Fruit fly (Drosophila melanogaster) whole organism, embryonic: ENCODE measurements around the gene CG11353.

Experiments used
- Abd-B ChIP-seq: fragments of 200-800 bp; sonication (Bioruptor generic); optimal IDR thresholded peaks from 2 replicates; lab custom pipeline; 2018; ENCODE audit warnings: missing biosample characterization, mild to moderate bottlenecking, missing genetic modification characterization, moderate library complexity
- Aef1 ChIP-seq: fragments of 200-800 bp; sonication (Bioruptor generic); IDR thresholded peaks from 3 replicates; pipeline ENCODE4 v1.3.6; 2022; ENCODE audit warnings: missing biosample characterization, missing genetic modification characterization
- BtbVII ChIP-seq: fragments of 200-800 bp; sonication (Bioruptor generic); optimal IDR thresholded peaks from 3 replicates; lab custom pipeline; 2017; ENCODE audit warnings: missing biosample characterization, mild to moderate bottlenecking, missing genetic modification characterization
- CG11504 ChIP-seq: fragments of 200-800 bp; sonication (Bioruptor generic); optimal IDR thresholded peaks from 3 replicates; lab custom pipeline; 2019; ENCODE audit warnings: missing biosample characterization, mild to moderate bottlenecking, missing genetic modification characterization, moderate library complexity
- CG11695 ChIP-seq: fragments of 200-800 bp; sonication (Bioruptor generic); IDR thresholded peaks from 3 replicates; pipeline ENCODE4 v1.3.6; 2022; ENCODE audit warnings: missing biosample characterization, missing genetic modification characterization
- CG11696 ChIP-seq: fragments of 200-800 bp; sonication (Bioruptor generic); IDR thresholded peaks from 2 replicates; pipeline ENCODE4 v1.3.6; 2022; ENCODE audit warnings: missing biosample characterization, missing genetic modification characterization
- CG12391 ChIP-seq: fragments of 200-800 bp; sonication (Bioruptor generic); optimal IDR thresholded peaks from 3 replicates; lab custom pipeline; 2018; ENCODE audit warnings: missing biosample characterization, mild to moderate bottlenecking, missing genetic modification characterization, moderate library complexity
- CG12769 ChIP-seq: fragments of 200-800 bp; sonication (Bioruptor generic); optimal IDR thresholded peaks from 2 replicates; lab custom pipeline; 2019; ENCODE audit warnings: missing biosample characterization, mild to moderate bottlenecking, missing genetic modification characterization, moderate library complexity
- CG17328 ChIP-seq: fragments of 200-800 bp; sonication (Bioruptor generic); IDR thresholded peaks from 2 replicates; pipeline ENCODE4 v1.3.6; 2022; ENCODE audit warnings: missing biosample characterization, missing genetic modification characterization
- CG17359 ChIP-seq: fragments of 200-800 bp; sonication (Bioruptor generic); optimal IDR thresholded peaks from 3 replicates; lab custom pipeline; 2018; ENCODE audit warnings: missing biosample characterization, mild to moderate bottlenecking, missing genetic modification characterization, moderate library complexity
- CG34376 ChIP-seq: fragments of 200-800 bp; sonication (Bioruptor generic); optimal IDR thresholded peaks from 2 replicates; lab custom pipeline; 2018; ENCODE audit warnings: missing biosample characterization, mild to moderate bottlenecking, missing genetic modification characterization
- CG3726 ChIP-seq: fragments of 200-800 bp; sonication (Bioruptor generic); IDR thresholded peaks from 3 replicates; pipeline ENCODE4, ENCODE4 v1.3.6; 2022; ENCODE audit warnings: missing biosample characterization, missing genetic modification characterization
- CG4360 ChIP-seq: fragments of 200-800 bp; sonication (Bioruptor generic); IDR thresholded peaks from 2 replicates; pipeline ENCODE4 v1.3.6; 2022; ENCODE audit warnings: missing biosample characterization, missing genetic modification characterization
- CG4820 ChIP-seq: fragments of 200-800 bp; sonication (Bioruptor generic); optimal IDR thresholded peaks from 3 replicates; lab custom pipeline; 2016; ENCODE audit warnings: missing biosample characterization, missing genetic modification characterization
- CG6654 ChIP-seq: fragments of 200-800 bp; sonication (Bioruptor generic); optimal IDR thresholded peaks from 2 replicates; lab custom pipeline; 2017; ENCODE audit warnings: missing biosample characterization, mild to moderate bottlenecking, missing genetic modification characterization
- CG6689 ChIP-seq: fragments of 200-800 bp; sonication (Bioruptor generic); IDR thresholded peaks from 2 replicates; pipeline ENCODE4 v1.3.6; 2022; ENCODE audit warnings: missing biosample characterization, missing genetic modification characterization
- CG7372 ChIP-seq: fragments of 200-800 bp; sonication (Bioruptor generic); IDR thresholded peaks from 2 replicates; pipeline ENCODE4 v1.3.6; 2022; ENCODE audit warnings: missing biosample characterization, missing genetic modification characterization
- CG8290 ChIP-seq, 3 experiments: fragments of 200-800 bp; sonication (Bioruptor generic); optimal IDR thresholded peaks; 2 replicates each; lab custom pipeline; 2016 to 2019; ENCODE audit warnings: missing biosample characterization in 3 of 3, missing genetic modification characterization in 3 of 3, mild to moderate bottlenecking in 2 of 3, moderate library complexity in 1 of 3
- CG8388 ChIP-seq: fragments of 200-800 bp; sonication (Bioruptor generic); optimal IDR thresholded peaks from 2 replicates; lab custom pipeline; 2019; ENCODE audit warnings: missing biosample characterization, mild to moderate bottlenecking, missing genetic modification characterization, moderate library complexity
- CG9817 ChIP-seq: fragments of 200-800 bp; sonication (Bioruptor generic); optimal IDR thresholded peaks from 2 replicates; lab custom pipeline; 2018; ENCODE audit warnings: missing biosample characterization, mild to moderate bottlenecking, missing genetic modification characterization, moderate library complexity
- CG9876 ChIP-seq: fragments of 200-800 bp; sonication (Bioruptor generic); optimal IDR thresholded peaks from 2 replicates; lab custom pipeline; 2016; ENCODE audit warnings: missing biosample characterization, missing genetic modification characterization
- CHES-1-like ChIP-seq: fragments of 200-800 bp; sonication (Bioruptor generic); optimal IDR thresholded peaks from 2 replicates; lab custom pipeline; 2016; ENCODE audit warnings: missing biosample characterization, missing genetic modification characterization
- Camta ChIP-seq: fragments of 200-800 bp; sonication (Bioruptor generic); optimal IDR thresholded peaks from 2 replicates; lab custom pipeline; 2016; ENCODE audit warnings: missing biosample characterization, missing genetic modification characterization
- CrebB ChIP-seq: fragments of 200-800 bp; sonication (Bioruptor generic); optimal IDR thresholded peaks from 3 replicates; lab custom pipeline; 2018; ENCODE audit warnings: missing biosample characterization, mild to moderate bottlenecking, missing genetic modification characterization
- D ChIP-seq, 2 experiments: fragments of 200-800 bp in 1 of 2; fragments of >200 bp in 1 of 2; sonication (Bioruptor generic) in 1 of 2; optimal IDR thresholded peaks; 2 replicates in 1 of 2; 3 replicates in 1 of 2; lab custom pipeline; 2017; ENCODE audit warnings: mild to moderate bottlenecking in 1 of 2, missing biosample characterization in 1 of 2, missing genetic modification characterization in 1 of 2, missing genetic modification reagents in 1 of 2
- Hmr ChIP-seq: fragments of 200-800 bp; sonication (Bioruptor generic); optimal IDR thresholded peaks from 3 replicates; lab custom pipeline; 2017; ENCODE audit warnings: mild to moderate bottlenecking, missing biosample characterization, missing genetic modification reagents, missing genetic modification characterization
- Mes4 ChIP-seq: fragments of 200-800 bp; sonication (Bioruptor generic); optimal IDR thresholded peaks from 2 replicates; lab custom pipeline; 2016; ENCODE audit warnings: missing biosample characterization, missing genetic modification characterization
- Opbp ChIP-seq: fragments of 200-800 bp; sonication (Bioruptor generic); IDR thresholded peaks from 3 replicates; pipeline ENCODE4 v1.3.6; 2022; ENCODE audit warnings: missing biosample characterization, missing genetic modification characterization; ENCODE audit not compliant: partially characterized antibody
- Sry-β ChIP-seq: fragments of 200-800 bp; sonication (Bioruptor generic); optimal IDR thresholded peaks from 2 replicates; lab custom pipeline; 2018; ENCODE audit warnings: missing biosample characterization, mild to moderate bottlenecking, missing genetic modification characterization, moderate library complexity
- Taf1 ChIP-seq: fragments of 200-800 bp; sonication (Bioruptor generic); IDR thresholded peaks from 2 replicates; pipeline ENCODE4 v1.3.6; 2022; ENCODE audit warnings: missing biosample characterization, missing genetic modification characterization
- amos ChIP-seq: fragments of 200-800 bp; sonication (Bioruptor generic); IDR thresholded peaks from 2 replicates; pipeline ENCODE4 v1.3.6; 2022; ENCODE audit warnings: missing biosample characterization, missing genetic modification characterization; ENCODE audit not compliant: partially characterized antibody
- ara ChIP-seq: fragments of 200-800 bp; sonication (Bioruptor generic); IDR thresholded peaks from 2 replicates; pipeline ENCODE4 v1.3.6; 2022; ENCODE audit warnings: missing biosample characterization, missing genetic modification characterization
- ash1 ChIP-seq: fragments of 200-800 bp; sonication (Bioruptor generic); optimal IDR thresholded peaks from 2 replicates; lab custom pipeline; 2018; ENCODE audit warnings: missing biosample characterization, mild to moderate bottlenecking, missing genetic modification characterization
- cad ChIP-seq: fragments of >200 bp; optimal IDR thresholded peaks from 2 replicates; lab custom pipeline; 2017; ENCODE audit warnings: missing biosample characterization, missing genetic modification characterization
- dmrt99B ChIP-seq: fragments of 200-800 bp; sonication (Bioruptor generic); optimal IDR thresholded peaks from 2 replicates; lab custom pipeline; 2018; ENCODE audit warnings: missing biosample characterization, mild to moderate bottlenecking, missing genetic modification characterization, moderate library complexity
- esg ChIP-seq: fragments of 200-800 bp; sonication (Bioruptor generic); conservative IDR thresholded peaks from 2 replicates; pipeline ENCODE4 v1.3.6; 2022; ENCODE audit warnings: missing biosample characterization, missing genetic modification characterization
- eve ChIP-seq, 2 experiments: fragments of >200 bp; optimal IDR thresholded peaks; 2 replicates each; lab custom pipeline; 2017; ENCODE audit warnings: missing biosample characterization in 2 of 2, missing genetic modification characterization in 2 of 2
- jumu ChIP-seq: fragments of 200-800 bp; sonication (Bioruptor generic); optimal IDR thresholded peaks from 3 replicates; lab custom pipeline; 2016; ENCODE audit warnings: missing biosample characterization, missing genetic modification characterization
- pita ChIP-seq: fragments of 200-800 bp; sonication (Bioruptor generic); optimal IDR thresholded peaks from 2 replicates; lab custom pipeline; 2017; ENCODE audit warnings: missing biosample characterization, mild to moderate bottlenecking, missing genetic modification characterization
- pum ChIP-seq: fragments of 200-800 bp; sonication (Bioruptor generic); optimal IDR thresholded peaks from 2 replicates; lab custom pipeline; 2016; ENCODE audit warnings: missing biosample characterization, missing genetic modification characterization
- ranshi ChIP-seq: fragments of 200-800 bp; sonication (Bioruptor generic); IDR thresholded peaks from 2 replicates; pipeline ENCODE4 v1.3.6; 2022; ENCODE audit warnings: missing biosample characterization, missing genetic modification characterization
- scrt ChIP-seq: fragments of 200-800 bp; sonication (Bioruptor generic); optimal IDR thresholded peaks from 2 replicates; lab custom pipeline; 2018; ENCODE audit warnings: missing biosample characterization, mild to moderate bottlenecking, missing genetic modification characterization, moderate library complexity
- so ChIP-seq: fragments of 200-800 bp; sonication (Bioruptor generic); IDR thresholded peaks from 3 replicates; pipeline ENCODE4 v1.3.6; 2022; ENCODE audit warnings: missing biosample characterization, missing genetic modification characterization
- stwl ChIP-seq: fragments of 200-800 bp; sonication (Bioruptor generic); optimal IDR thresholded peaks from 3 replicates; lab custom pipeline; 2018; ENCODE audit warnings: missing biosample characterization, mild to moderate bottlenecking, missing genetic modification characterization, moderate library complexity
- unpg ChIP-seq: fragments of 200-800 bp; sonication (Bioruptor generic); optimal IDR thresholded peaks from 3 replicates; lab custom pipeline; 2018; ENCODE audit warnings: missing biosample characterization, mild to moderate bottlenecking, missing genetic modification characterization, moderate library complexity
- wek ChIP-seq: fragments of 200-800 bp; sonication (Bioruptor generic); optimal IDR thresholded peaks from 3 replicates; lab custom pipeline; 2018; ENCODE audit warnings: missing biosample characterization, mild to moderate bottlenecking, missing genetic modification characterization, moderate library complexity

Gene CG11353

DNA sequence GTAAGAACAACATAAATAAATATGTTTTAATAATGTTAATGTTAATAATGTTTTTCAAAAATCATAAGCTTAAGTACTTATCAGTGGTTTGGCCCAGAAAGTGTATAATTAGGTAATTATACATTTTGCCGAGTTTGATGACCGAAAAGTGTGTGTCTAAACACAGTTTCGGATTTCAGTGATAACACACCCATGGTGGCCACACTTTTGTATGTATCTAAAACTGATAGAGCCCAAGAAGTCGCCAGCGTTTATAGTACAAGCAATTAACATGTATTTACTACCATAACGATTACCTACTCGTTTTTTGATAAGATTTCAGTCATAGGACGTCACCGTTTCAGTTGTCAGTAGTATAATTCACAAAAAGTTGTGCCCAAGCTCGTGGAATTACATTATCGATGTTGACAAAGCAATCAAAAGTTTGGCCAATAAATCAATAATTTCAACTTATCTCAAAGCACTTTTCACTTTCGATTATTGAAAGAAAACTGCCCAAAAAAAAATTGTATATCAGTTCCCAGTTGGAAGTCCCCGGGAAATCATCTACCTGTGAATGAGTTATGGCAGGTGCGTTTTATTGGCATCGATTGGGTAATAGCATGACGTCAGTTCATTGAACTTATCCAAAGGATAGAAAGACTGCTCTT, 17.3 kb downstream of the CG11353 start (continued):
- TF ChIP-seq D (optimal IDR thresholded peaks at IDR 0.05; lab: Kevin White, UChicago) (no peak), D (GFP tag; optimal IDR thresholded peaks at IDR 0.05; lab: Kevin White, UChicago) (no peak), scrt (GFP tag; lab: Kevin White, UChicago) (no peak), CG4360 (no peak), eve (GFP tag; optimal IDR thresholded peaks at IDR 0.05; lab: Kevin White, UChicago) (no peak), Aef1 (GFP tag; lab: Robert Waterston, UW) (no peak), CG17359 (tag; lab: Kevin White, UChicago) (no peak), CG12391 (tag; lab: Kevin White, UChicago) (no peak), cad (GFP tag; lab: Kevin White, UChicago) (peak; percentile 45), pita (GFP tag; lab: Kevin White, UChicago) (no peak), CG8388 (GFP tag; lab: Kevin White, UChicago) (no peak), CG4820 (no peak), Taf1 (GFP tag; lab: Robert Waterston, UW) (no peak), CG9817 (no peak), dmrt99B (tag; lab: Kevin White, UChicago) (no peak), CG34376 (GFP tag; lab: Kevin White, UChicago) (peak; percentile 40), CG6689 (GFP tag; lab: Robert Waterston, UW) (no peak), pum (GFP tag; lab: Kevin White, UChicago) (no peak), ara (GFP tag; lab: Robert Waterston, UW) (no peak), CG9876 (no peak), CHES-1-like (GFP tag; lab: Kevin White, UChicago) (no peak), so (GFP tag; lab: Robert Waterston, UW) (no peak), esg (GFP tag; lab: Robert Waterston, UW) (no peak), CG8290 (GFP tag; optimal IDR thresholded peaks at IDR 0.05; lab: Kevin White, UChicago) (no peak), CG8290 (tag; optimal IDR thresholded peaks at IDR 0.05; lab: Kevin White, UChicago) (peak in 1 of 2 experiments; percentile 9), CG7372 (GFP tag; lab: Robert Waterston, UW) (no peak), BtbVII (GFP tag; lab: Kevin White, UChicago) (peak; percentile 75), Camta (no peak), CG17328 (no peak), CrebB (tag; lab: Kevin White, UChicago) (no peak), Mes4 (GFP tag; lab: Kevin White, UChicago) (no peak), stwl (tag; lab: Kevin White, UChicago) (no peak), CG12769 (peak; percentile 18), Abd-B (no peak), CG11695 (GFP tag; lab: Robert Waterston, UW) (no peak), CG11696 (GFP tag; lab: Robert Waterston, UW) (no peak), CG6654 (no peak), ranshi (GFP tag; lab: Robert Waterston, UW) (no peak), unpg (GFP tag; lab: Kevin White, UChicago) (no peak), Sry-β (no peak), CG3726 (GFP tag; lab: Robert Waterston, UW) (no peak), ash1 (GFP tag; lab: Kevin White, UChicago) (no peak), Hmr (GFP tag; lab: Kevin White, UChicago) (no peak), wek (GFP tag; lab: Kevin White, UChicago) (no peak), amos (GFP tag; lab: Robert Waterston, UW) (no peak), Opbp (no peak), jumu (GFP tag; lab: Kevin White, UChicago) (no peak), CG11504 (peak; percentile 21)
- TF ChIP-seq, all 482 proteins: peak for 27
